Worm (Caenorhabditis elegans) whole organism, L4/young adult: Measurements from ENCODE around the gene srt-14.

Experiments
- W03F9.2 ChIP-seq: fragments of 150-350 bp; optimal IDR thresholded peaks from 2 replicates; lab custom pipeline; 2014; ENCODE audit warnings: missing biosample characterization, missing genetic modification characterization
- dao-5 ChIP-seq: sonication (generic microtip); optimal IDR thresholded peaks from 2 replicates; lab custom pipeline; 2016; ENCODE audit warnings: missing genotype, missing genetic modification characterization, moderate library complexity, missing compliant biosample characterization
- him-1 ChIP-seq: sonication (generic microtip); optimal IDR thresholded peaks from 2 replicates; lab custom pipeline; 2016; ENCODE audit warnings: missing genotype, missing genetic modification reagents, missing genetic modification characterization, missing compliant biosample characterization

- TF ChIP-seq him-1 (tag; lab: Kevin White, UChicago), result no peak
- no peak for TF ChIP-seq W03F9.2
- no peak for TF ChIP-seq dao-5 (tag; lab: Kevin White, UChicago)
Measured at ce11 chrV:4260090-4260489, 3.7 kb upstream of the srt-14 start, which contains the start of gene srt-3.
